Fruit fly (Drosophila melanogaster) whole organism, prepupa: ENCODE results near the gene CG15880.

Experiments used
- CG11902 ChIP-seq: fragments of 200-800 bp; sonication (Bioruptor generic); optimal IDR thresholded peaks from 3 replicates; lab custom pipeline; 2016; ENCODE audit warnings: missing biosample characterization, missing genetic modification characterization
- CG1621 ChIP-seq: fragments of 200-800 bp; sonication (Bioruptor generic); optimal IDR thresholded peaks from 3 replicates; lab custom pipeline; 2018; ENCODE audit warnings: missing biosample characterization, mild to moderate bottlenecking, missing genetic modification characterization
- CG16779 ChIP-seq: fragments of 200-800 bp; sonication (Bioruptor generic); optimal IDR thresholded peaks from 3 replicates; lab custom pipeline; 2017; ENCODE audit warnings: missing biosample characterization, mild to moderate bottlenecking, missing genetic modification characterization
- CG32006 ChIP-seq: fragments of 200-800 bp; sonication (Bioruptor generic); optimal IDR thresholded peaks from 3 replicates; lab custom pipeline; 2017; ENCODE audit warnings: missing biosample characterization, mild to moderate bottlenecking, missing genetic modification characterization
- Eip75B ChIP-seq: fragments of 200-800 bp; sonication (Bioruptor generic); optimal IDR thresholded peaks from 3 replicates; lab custom pipeline; 2016; ENCODE audit warnings: missing biosample characterization, missing genetic modification characterization
- Eip93F ChIP-seq: fragments of 200-800 bp; sonication (Bioruptor generic); optimal IDR thresholded peaks from 2 replicates; lab custom pipeline; 2016; ENCODE audit warnings: missing biosample characterization, mild to moderate bottlenecking, missing genetic modification characterization
- Ets21C ChIP-seq: fragments of 200-800 bp; sonication (Bioruptor generic); optimal IDR thresholded peaks from 3 replicates; lab custom pipeline; 2016; ENCODE audit warnings: missing biosample characterization, missing genetic modification characterization
- Ets96B ChIP-seq: fragments of 200-800 bp; optimal IDR thresholded peaks from 2 replicates; lab custom pipeline; 2019; ENCODE audit warnings: missing biosample characterization, mild to moderate bottlenecking, missing genetic modification characterization, moderate library complexity
- Met ChIP-seq: fragments of 200-800 bp; sonication (Bioruptor generic); optimal IDR thresholded peaks from 3 replicates; lab custom pipeline; 2016; ENCODE audit warnings: missing biosample characterization, missing genetic modification characterization
- Smox ChIP-seq: fragments of 200-800 bp; sonication (Bioruptor generic); optimal IDR thresholded peaks from 3 replicates; lab custom pipeline; 2016; ENCODE audit warnings: missing biosample characterization, missing genetic modification characterization
- Sox14 ChIP-seq: fragments of 200-800 bp; sonication (Bioruptor generic); optimal IDR thresholded peaks from 3 replicates; lab custom pipeline; 2016; ENCODE audit warnings: missing biosample characterization, missing genetic modification characterization
- fd59A ChIP-seq: fragments of 200-800 bp; sonication (Bioruptor generic); optimal IDR thresholded peaks from 2 replicates; lab custom pipeline; 2017; ENCODE audit warnings: missing biosample characterization, mild to moderate bottlenecking, missing genetic modification characterization, missing genetic modification reagents
- lz ChIP-seq: fragments of 200-800 bp; sonication (Bioruptor generic); optimal IDR thresholded peaks from 3 replicates; lab custom pipeline; 2016; ENCODE audit warnings: missing biosample characterization, missing genetic modification characterization

DNA sequence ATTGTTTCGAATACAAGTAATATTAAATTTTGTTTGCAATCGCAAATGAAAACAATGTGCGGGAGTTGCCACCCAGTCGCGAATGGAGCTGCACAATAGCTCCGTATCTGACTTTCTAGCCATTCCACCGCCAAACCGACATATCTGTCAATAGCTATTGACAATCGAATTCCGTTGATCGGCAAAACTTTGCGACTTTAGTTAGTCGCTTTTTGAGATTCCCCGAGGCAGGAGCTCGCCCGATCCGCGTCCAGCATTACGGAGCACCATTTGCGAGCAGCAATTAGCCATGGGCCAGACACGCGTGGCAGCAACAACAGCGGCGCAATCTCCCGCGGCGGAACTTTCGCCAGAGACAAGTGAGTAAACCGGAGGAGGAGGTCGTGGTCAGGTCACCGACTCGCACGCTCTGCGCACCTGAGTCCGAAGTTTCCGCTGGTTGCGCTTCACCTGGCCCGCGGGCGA is 34.9 kb upstream of the CG15880 start, which contains the start of the genes CG4291 and kraken:
- TF ChIP-seq Sox14 (GFP tag; lab: Kevin White, UChicago) (peak; percentile 58), lz (peak; percentile 24), Eip75B (GFP tag; lab: Kevin White, UChicago) (peak; percentile 16), Ets96B (tag; lab: Kevin White, UChicago) (no peak), Eip93F (GFP tag; lab: Kevin White, UChicago) (no peak), Met (GFP tag; lab: Kevin White, UChicago) (no peak), Smox (peak; percentile 20), CG11902 (no peak), Ets21C (GFP tag; lab: Kevin White, UChicago) (no peak), CG16779 (tag; lab: Kevin White, UChicago) (peak; percentile 32), CG1621 (peak; percentile 75), fd59A (GFP tag; lab: Kevin White, UChicago) (no peak), CG32006 (GFP tag; lab: Kevin White, UChicago) (peak; percentile 13)
